Worm (Caenorhabditis elegans): ENCODE data around the gene T16G12.13.

Gene T16G12.13

DNA sequence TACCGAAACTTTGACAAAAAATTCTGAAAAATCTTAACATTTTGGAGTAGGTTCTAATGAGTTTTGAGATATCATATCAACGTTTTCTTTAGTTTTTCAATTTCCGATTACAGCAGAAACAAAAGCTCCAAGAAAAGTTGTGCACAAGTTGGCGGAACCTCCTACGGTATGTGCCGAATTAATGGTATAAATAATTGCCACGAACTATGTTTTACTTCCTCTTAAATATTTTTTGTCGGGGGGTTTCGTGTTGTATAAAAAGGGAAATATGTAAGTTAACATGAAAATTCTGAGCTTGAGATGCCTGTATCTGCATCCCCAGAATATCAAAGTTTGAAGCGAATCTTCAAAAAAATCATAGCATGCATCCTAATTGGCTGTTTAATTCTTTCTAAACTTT is 26.8 kb upstream of the T16G12.13 start, which contains the start of gene M04D8.8:
Gene M04D8.8, plus strand, starts transcription at position 301 of the 400 bp plus-strand sequence.
- TF ChIP-seq ceh-27 (GFP tag; optimal IDR thresholded peaks at IDR 0.05) = no peak
- no peak for TF ChIP-seq F57C9.4 (tag; optimal IDR thresholded peaks at IDR 0.05)
- no peak for TF ChIP-seq chd-7 (tag; optimal IDR thresholded peaks at IDR 0.05)
- TF ChIP-seq nfya-1 (tag; optimal IDR thresholded peaks at IDR 0.05; ENCODE audit: borderline replicate concordance, insufficient read depth) = no peak

DNA sequence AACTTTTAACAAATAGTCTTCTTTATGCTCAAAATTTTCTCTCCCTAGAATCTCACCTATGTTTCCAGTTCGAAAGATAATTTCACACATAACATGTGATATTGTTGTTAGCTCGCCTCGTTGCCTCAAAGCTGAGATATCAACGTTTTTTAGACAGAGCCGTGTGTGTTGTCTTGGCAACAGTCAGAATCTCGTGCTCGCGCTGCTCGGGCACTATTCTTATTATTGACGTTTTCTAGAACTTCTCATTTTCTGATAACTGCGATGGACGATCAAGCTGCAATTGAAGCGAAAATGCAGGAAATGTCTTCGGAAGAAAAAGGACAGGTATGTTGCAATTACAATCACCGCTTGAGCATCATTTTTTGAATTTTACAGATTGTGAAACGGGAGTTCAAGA is 24.9 kb upstream of the T16G12.13 start, which contains the start of gene xbx-3:
Gene xbx-3, plus strand, starts transcription at position 163 of the 400 bp plus-strand sequence.
- TF ChIP-seq F57A8.1 (GFP tag; optimal IDR thresholded peaks at IDR 0.05) (no peak), ama-1 (optimal IDR thresholded peaks at IDR 0.05) (no peak), ama-1 (GFP tag; optimal IDR thresholded peaks at IDR 0.05) (no peak)

DNA sequence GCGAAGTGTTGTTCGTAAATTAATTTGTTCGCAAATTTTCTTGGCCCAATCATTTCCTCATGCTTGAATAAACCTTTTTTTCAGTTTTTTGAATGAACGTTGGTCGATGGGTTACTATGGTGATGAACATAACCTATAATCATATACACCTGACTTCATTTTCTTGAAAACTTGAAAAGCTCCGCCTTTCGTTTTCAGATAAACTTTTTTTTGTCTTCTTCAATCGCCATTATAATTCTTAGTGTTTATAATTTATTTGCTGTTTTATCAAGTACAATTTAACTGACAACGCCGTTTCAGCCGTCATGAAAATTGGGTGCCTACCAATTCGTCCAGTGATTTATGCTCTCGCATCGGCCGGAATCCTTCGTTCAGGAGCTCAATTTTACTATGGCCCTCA is 23.5 kb upstream of the T16G12.13 start, which contains the start of gene M04D8.7:
Gene M04D8.7, plus strand, starts transcription at position 301 of the 400 bp plus-strand sequence.
- TF ChIP-seq somi-1 (GFP tag; optimal IDR thresholded peaks at IDR 0.05) = no peak
- no peak for TF ChIP-seq dpff-1 (tag; optimal IDR thresholded peaks at IDR 0.05)
- TF ChIP-seq F55B11.4 (tag; optimal IDR thresholded peaks at IDR 0.05; ENCODE audit: borderline replicate concordance, insufficient read depth) = no peak
- TF ChIP-seq C17E4.6 (GFP tag; IDR thresholded peaks at IDR 0.05) = no peak
- TF ChIP-seq B0019.2 (GFP tag; conservative IDR thresholded peaks at IDR 0.05) = no peak
- no peak for TF ChIP-seq ceh-79 (tag; optimal IDR thresholded peaks at IDR 0.05)
- no peak for TF ChIP-seq ztf-3 (GFP tag; optimal IDR thresholded peaks at IDR 0.05)
- TF ChIP-seq ztf-18 (tag; optimal IDR thresholded peaks at IDR 0.05) = no peak
- TF ChIP-seq rpc-1 (optimal IDR thresholded peaks at IDR 0.05) = no peak
- no peak for TF ChIP-seq rpc-1 (tag; optimal IDR thresholded peaks at IDR 0.05)
- TF ChIP-seq Y79H2A.3 (GFP tag; conservative IDR thresholded peaks at IDR 0.05) = no peak
- TF ChIP-seq C06A6.2 (GFP tag; conservative IDR thresholded peaks at IDR 0.05) = no peak
- TF ChIP-seq aptf-2 (GFP tag; conservative IDR thresholded peaks at IDR 0.05) = no peak
- TF ChIP-seq nhr-80 (tag; optimal IDR thresholded peaks at IDR 0.05) = no peak
- TF ChIP-seq rec-8 (tag; optimal IDR thresholded peaks at IDR 0.05) = no peak
- no peak for TF ChIP-seq ets-4 (GFP tag; optimal IDR thresholded peaks at IDR 0.05)
- TF ChIP-seq xnd-1 (tag; optimal IDR thresholded peaks at IDR 0.05) = no peak
- no peak for TF ChIP-seq ceh-27 (GFP tag; optimal IDR thresholded peaks at IDR 0.05)
- no peak for TF ChIP-seq lin-54 (GFP tag; optimal IDR thresholded peaks at IDR 0.05)
- TF ChIP-seq madf-3 (GFP tag; IDR thresholded peaks at IDR 0.05) = no peak
- TF ChIP-seq egl-18 (GFP tag; IDR thresholded peaks at IDR 0.05) = no peak

DNA sequence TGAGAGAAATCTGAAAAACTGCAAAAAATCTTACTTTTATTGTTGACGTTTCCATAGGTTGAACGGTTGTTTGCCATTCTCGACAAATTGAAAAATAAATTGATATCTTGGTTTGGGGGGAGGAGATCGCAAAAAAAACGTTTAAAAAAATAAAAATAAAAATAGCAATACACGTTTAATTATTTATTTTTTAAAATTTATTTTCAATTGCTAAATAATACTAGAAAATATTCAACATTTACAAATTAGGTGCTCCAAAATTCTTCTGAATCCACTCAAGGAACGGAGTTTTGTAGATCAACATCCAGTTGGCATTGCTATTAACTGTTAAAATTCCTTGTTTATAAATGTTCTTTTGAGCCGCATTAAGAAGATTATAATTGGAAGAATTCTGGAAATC is 20.7 kb upstream of the T16G12.13 start, which contains the start of gene T16G12.7:
Gene T16G12.7, minus strand, starts transcription at position 101 of the 400 bp plus-strand sequence.
- TF ChIP-seq ceh-27 (GFP tag; optimal IDR thresholded peaks at IDR 0.05) (no peak), dpff-1 (tag; optimal IDR thresholded peaks at IDR 0.05) (no peak), ztf-25 (GFP tag; IDR thresholded peaks at IDR 0.05) (no peak), tbx-9 (tag; optimal IDR thresholded peaks at IDR 0.05; ENCODE audit: borderline replicate concordance) (no peak), hlh-12 (tag; optimal IDR thresholded peaks at IDR 0.05) (no peak), F10E7.11 (tag; optimal IDR thresholded peaks at IDR 0.05) (no peak), nhr-27 (tag; optimal IDR thresholded peaks at IDR 0.05) (no peak), bed-2 (GFP tag; IDR thresholded peaks at IDR 0.05) (no peak), D2030.7 (GFP tag; IDR thresholded peaks at IDR 0.05) (no peak), F49E8.2 (tag; optimal IDR thresholded peaks at IDR 0.05; ENCODE audit: insufficient read depth) (no peak), lag-1 (GFP tag; IDR thresholded peaks at IDR 0.05) (no peak)

Measured in whole organism, young adult.